Fruit fly (Drosophila melanogaster): ENCODE measurements around the gene CG14985.

The CG14985 gene

DNA sequence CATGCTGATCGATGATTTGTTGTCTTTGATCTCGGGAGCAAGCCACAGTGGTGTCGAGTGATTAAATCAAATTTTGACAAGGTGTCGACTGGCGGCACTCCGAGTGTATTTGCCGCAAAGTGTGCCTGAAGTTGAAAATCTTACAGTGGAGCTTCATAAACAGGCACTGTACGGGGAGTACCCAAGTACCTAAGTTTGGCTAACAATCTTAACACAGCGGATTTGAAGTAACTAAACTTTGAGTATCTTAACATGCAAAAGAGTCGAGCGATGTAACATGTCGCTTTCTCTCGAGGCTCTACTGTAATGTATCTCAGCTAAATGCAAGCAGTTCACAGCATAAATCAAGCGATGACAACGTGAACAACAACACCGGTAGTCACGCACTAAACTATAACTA lies 13.5 kb downstream of the CG14985 start:
- no peak for TF ChIP-seq vri (GFP tag; optimal IDR thresholded peaks at IDR 0.05)
- TF ChIP-seq Hr4 (GFP tag; optimal IDR thresholded peaks at IDR 0.05): peak; percentile 45
- TF ChIP-seq CG6163 (GFP tag; IDR thresholded peaks at IDR 0.05): peak; percentile 68; the same call in 2 of the 3 replicates
- peak; percentile 11 for TF ChIP-seq CG31627 (GFP tag; optimal IDR thresholded peaks at IDR 0.05)
- peak; percentile 24 for TF ChIP-seq CG10669 (GFP tag; optimal IDR thresholded peaks at IDR 0.05)
- TF ChIP-seq eg (GFP tag; IDR thresholded peaks at IDR 0.05): peak; percentile 61; the same call in 2 of the 3 replicates
- no peak for TF ChIP-seq CG11902 (GFP tag; optimal IDR thresholded peaks at IDR 0.05)
- TF ChIP-seq Gug (GFP tag; IDR thresholded peaks at IDR 0.05): peak; percentile 27; the same call in 1 of the 2 replicates
- no peak for TF ChIP-seq CG1621 (tag; optimal IDR thresholded peaks at IDR 0.05)
- no peak for TF ChIP-seq CG8632 (GFP tag; optimal IDR thresholded peaks at IDR 0.05)
- peak; percentile 55 for TF ChIP-seq CG3919 (GFP tag; optimal IDR thresholded peaks at IDR 0.05)
- TF ChIP-seq pdm3 (GFP tag; optimal IDR thresholded peaks at IDR 0.05): peak; percentile 11
- peak; percentile 17 for TF ChIP-seq CG10631 (GFP tag; optimal IDR thresholded peaks at IDR 0.05)
- TF ChIP-seq acj6 (GFP tag; optimal IDR thresholded peaks at IDR 0.05): peak; percentile 14
- no peak for TF ChIP-seq Hr38 (GFP tag; optimal IDR thresholded peaks at IDR 0.05)
- TF ChIP-seq CG3032 (tag; optimal IDR thresholded peaks at IDR 0.05): peak; percentile 16
- no peak for TF ChIP-seq salr (GFP tag; optimal IDR thresholded peaks at IDR 0.05)
- peak; percentile 38 for TF ChIP-seq CG32006 (GFP tag; optimal IDR thresholded peaks at IDR 0.05)
- peak; percentile 70 for TF ChIP-seq Eip78C (GFP tag)
- no peak for TF ChIP-seq Sox102F (GFP tag; optimal IDR thresholded peaks at IDR 0.05)
- TF ChIP-seq Smox (GFP tag; optimal IDR thresholded peaks at IDR 0.05): no peak
- TF ChIP-seq CG8319 (GFP tag; optimal IDR thresholded peaks at IDR 0.05): no peak
- no peak for TF ChIP-seq esn (GFP tag; optimal IDR thresholded peaks at IDR 0.05)
- TF ChIP-seq CG8119 (GFP tag; IDR thresholded peaks at IDR 0.05): peak; percentile 59; the same call in 2 of the 3 replicates
- TF ChIP-seq lz (GFP tag; optimal IDR thresholded peaks at IDR 0.05): no peak
- peak; percentile 12 for TF ChIP-seq CG4318 (GFP tag; optimal IDR thresholded peaks at IDR 0.05)
- TF ChIP-seq fd59A (GFP tag; optimal IDR thresholded peaks at IDR 0.05): peak; percentile 15
- no peak for TF ChIP-seq fkh (GFP tag; optimal IDR thresholded peaks at IDR 0.05)
- TF ChIP-seq Hr39 (GFP tag; optimal IDR thresholded peaks at IDR 0.05): peak; percentile 23
- TF ChIP-seq Blimp-1 (GFP tag; optimal IDR thresholded peaks at IDR 0.05): no peak
- TF ChIP-seq fd85E (GFP tag; optimal IDR thresholded peaks at IDR 0.05): no peak
- no peak for TF ChIP-seq CG16779 (tag; optimal IDR thresholded peaks at IDR 0.05)
- TF ChIP-seq achi (GFP tag; optimal IDR thresholded peaks at IDR 0.05): peak; percentile 15
- peak; percentile 40 for TF ChIP-seq CG15336 (GFP tag; IDR thresholded peaks at IDR 0.05)
- no peak for TF ChIP-seq CG6808 (GFP tag; optimal IDR thresholded peaks at IDR 0.05)
- no peak for TF ChIP-seq CG9139 (GFP tag; optimal IDR thresholded peaks at IDR 0.05)
- no peak for TF ChIP-seq CG6276 (GFP tag; optimal IDR thresholded peaks at IDR 0.05)
- peak; percentile 24 for TF ChIP-seq OdsH (GFP tag; optimal IDR thresholded peaks at IDR 0.05)

dm6 chr3L:4018228-4018928 lies 15.1 kb downstream of the CG14985 start, which contains the start of gene FoxL1:
Gene FoxL1, plus strand, starts transcription at chr3L:4018878.
- no peak for TF ChIP-seq vri (GFP tag; optimal IDR thresholded peaks at IDR 0.05)
- no peak for TF ChIP-seq cyc (GFP tag; optimal IDR thresholded peaks at IDR 0.05)
- no peak for TF ChIP-seq Hr4 (GFP tag; optimal IDR thresholded peaks at IDR 0.05)
- no peak for TF ChIP-seq CG8632 (GFP tag; optimal IDR thresholded peaks at IDR 0.05)
- no peak for TF ChIP-seq svp (GFP tag)
- no peak for TF ChIP-seq dac (GFP tag; optimal IDR thresholded peaks at IDR 0.05)
- no peak for TF ChIP-seq CG1621 (tag; optimal IDR thresholded peaks at IDR 0.05)
- TF ChIP-seq CG7368 (GFP tag; optimal IDR thresholded peaks at IDR 0.05): no peak
- TF ChIP-seq Ets21C (GFP tag; optimal IDR thresholded peaks at IDR 0.05): no peak
- TF ChIP-seq CG6163 (GFP tag; IDR thresholded peaks at IDR 0.05): no peak
- no peak for TF ChIP-seq achi (GFP tag; optimal IDR thresholded peaks at IDR 0.05)
- TF ChIP-seq Eip93F (GFP tag; optimal IDR thresholded peaks at IDR 0.05): no peak
- TF ChIP-seq Blimp-1 (GFP tag; optimal IDR thresholded peaks at IDR 0.05): no peak
- TF ChIP-seq CG8119 (GFP tag; IDR thresholded peaks at IDR 0.05): no peak
- TF ChIP-seq CG6854 (GFP tag; optimal IDR thresholded peaks at IDR 0.05): no peak
- TF ChIP-seq net (GFP tag; optimal IDR thresholded peaks at IDR 0.05): no peak
